Fruit fly (Drosophila melanogaster): ENCODE data around the gene IntS12.
A peak's percentile ranks its signal among the peaks of the same experiment; 100 is the strongest.

The IntS12 gene

DNA sequence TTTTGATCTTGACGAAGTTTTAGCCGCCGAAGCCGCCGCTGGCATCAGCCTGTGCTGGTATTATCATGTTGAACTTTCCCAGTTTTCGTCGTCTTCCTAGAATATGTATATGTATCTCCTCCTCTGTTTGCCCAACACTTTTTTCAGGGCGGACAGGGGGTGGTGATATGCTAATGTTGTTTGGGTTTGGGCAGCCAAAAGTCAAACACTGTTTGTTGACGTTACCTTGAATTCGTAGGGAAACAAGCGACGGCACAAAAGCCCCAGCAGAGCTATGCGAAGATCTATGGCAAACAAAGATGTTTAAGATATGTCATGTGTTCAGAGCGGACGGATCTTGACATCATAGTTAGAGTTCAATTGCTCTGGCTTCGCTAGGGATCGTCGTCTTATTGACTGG lies 45.6 kb downstream of the IntS12 start:
- no peak for TF ChIP-seq CG8632 (GFP tag; optimal IDR thresholded peaks at IDR 0.05)
- TF ChIP-seq fkh (GFP tag; optimal IDR thresholded peaks at IDR 0.05), result peak; percentile 84
- TF ChIP-seq Sox14 (GFP tag; optimal IDR thresholded peaks at IDR 0.05), result no peak

DNA sequence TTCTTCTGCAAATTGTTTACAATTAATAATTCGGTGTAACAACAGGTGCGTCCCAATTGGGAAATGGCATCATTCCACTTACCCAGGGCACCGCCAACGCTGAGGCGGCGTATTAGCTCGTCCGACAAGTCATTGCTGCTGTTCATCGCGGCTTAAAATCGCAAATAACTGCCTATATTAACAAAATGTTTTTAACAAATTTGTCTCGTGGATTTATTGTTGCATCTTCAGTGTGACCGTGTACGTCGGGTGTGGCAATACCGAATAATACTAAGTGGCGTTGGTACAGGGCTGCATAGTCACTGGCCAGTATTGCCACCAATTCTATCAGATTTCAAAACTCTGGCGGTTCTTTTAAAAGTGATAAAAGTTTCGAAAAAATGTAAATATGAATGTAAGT lies 49.4 kb downstream of the IntS12 start, which contains the start of gene Ets97D:
Gene Ets97D (minus strand): TSS at position 272 of the 400 bp plus-strand sequence.
- TF ChIP-seq CG6854 (GFP tag; optimal IDR thresholded peaks at IDR 0.05), result no peak
- peak; percentile 42 for TF ChIP-seq Eip78C (GFP tag)
- no peak for TF ChIP-seq CG4318 (GFP tag; optimal IDR thresholded peaks at IDR 0.05)
- TF ChIP-seq CG8319 (GFP tag; optimal IDR thresholded peaks at IDR 0.05), result no peak
- no peak for TF ChIP-seq spab (GFP tag; optimal IDR thresholded peaks at IDR 0.05)
- TF ChIP-seq ss (GFP tag; optimal IDR thresholded peaks at IDR 0.05), result no peak
- no peak for TF ChIP-seq CG6792 (GFP tag; optimal IDR thresholded peaks at IDR 0.05)
- peak; percentile 83 for TF ChIP-seq fkh (GFP tag; optimal IDR thresholded peaks at IDR 0.05)
- TF ChIP-seq Lpt (GFP tag; optimal IDR thresholded peaks at IDR 0.05), result no peak
- no peak for TF ChIP-seq CG10669 (GFP tag; optimal IDR thresholded peaks at IDR 0.05)
- no peak for TF ChIP-seq CG3032 (tag; optimal IDR thresholded peaks at IDR 0.05)
- no peak for TF ChIP-seq CG10631 (GFP tag; optimal IDR thresholded peaks at IDR 0.05)
- no peak for TF ChIP-seq CG8632 (GFP tag; optimal IDR thresholded peaks at IDR 0.05)
- TF ChIP-seq acj6 (GFP tag; optimal IDR thresholded peaks at IDR 0.05), result no peak
- TF ChIP-seq Sox15 (GFP tag; optimal IDR thresholded peaks at IDR 0.05), result no peak
- no peak for TF ChIP-seq Sox102F (GFP tag; optimal IDR thresholded peaks at IDR 0.05)
- TF ChIP-seq CG6808 (GFP tag; optimal IDR thresholded peaks at IDR 0.05), result no peak
- TF ChIP-seq Ets21C (GFP tag; optimal IDR thresholded peaks at IDR 0.05), result no peak
- TF ChIP-seq Hr4 (GFP tag; optimal IDR thresholded peaks at IDR 0.05), result no peak
- TF ChIP-seq Sox14 (GFP tag; optimal IDR thresholded peaks at IDR 0.05), result peak; percentile 8
- TF ChIP-seq CG1621 (tag; optimal IDR thresholded peaks at IDR 0.05), result no peak
- TF ChIP-seq OdsH (GFP tag; optimal IDR thresholded peaks at IDR 0.05), result no peak
- no peak for TF ChIP-seq cyc (GFP tag; optimal IDR thresholded peaks at IDR 0.05)
- no peak for TF ChIP-seq CG11294 (GFP tag; IDR thresholded peaks at IDR 0.05)
- TF ChIP-seq CG9139 (GFP tag; optimal IDR thresholded peaks at IDR 0.05), result no peak
- no peak for TF ChIP-seq Smox (GFP tag; optimal IDR thresholded peaks at IDR 0.05)
- no peak for TF ChIP-seq CG6163 (GFP tag; IDR thresholded peaks at IDR 0.05)
- no peak for TF ChIP-seq vri (GFP tag; optimal IDR thresholded peaks at IDR 0.05)
- no peak for TF ChIP-seq salr (GFP tag; optimal IDR thresholded peaks at IDR 0.05)
- TF ChIP-seq CG15336 (GFP tag; IDR thresholded peaks at IDR 0.05), result no peak
- peak; percentile 33 for TF ChIP-seq dsx (GFP tag; optimal IDR thresholded peaks at IDR 0.05; ENCODE audit: poor library complexity, severe bottlenecking)
- TF ChIP-seq topi (GFP tag; optimal IDR thresholded peaks at IDR 0.05), result no peak
- TF ChIP-seq fd85E (GFP tag; optimal IDR thresholded peaks at IDR 0.05), result no peak
- no peak for TF ChIP-seq fd59A (GFP tag; optimal IDR thresholded peaks at IDR 0.05)
- TF ChIP-seq net (GFP tag; optimal IDR thresholded peaks at IDR 0.05), result no peak

All from whole organism, prepupa.